Fruit fly (Drosophila melanogaster) whole organism, prepupa: ENCODE results near the gene CG43093.

Experiments
- CG10631 ChIP-seq: fragments of 200-800 bp; sonication (Bioruptor generic); optimal IDR thresholded peaks from 2 replicates; lab custom pipeline; 2016; ENCODE audit warnings: missing biosample characterization, missing genetic modification characterization
- CG10669 ChIP-seq: fragments of 200-800 bp; sonication (Bioruptor generic); optimal IDR thresholded peaks from 3 replicates; lab custom pipeline; 2018; ENCODE audit warnings: missing biosample characterization, mild to moderate bottlenecking, missing genetic modification characterization, moderate library complexity
- CG11762 ChIP-seq: fragments of 200-800 bp; sonication (Bioruptor generic); optimal IDR thresholded peaks from 3 replicates; lab custom pipeline; 2016; ENCODE audit warnings: missing biosample characterization, missing genetic modification characterization; ENCODE audit not compliant: insufficient read depth
- CG11902 ChIP-seq: fragments of 200-800 bp; sonication (Bioruptor generic); optimal IDR thresholded peaks from 3 replicates; lab custom pipeline; 2016; ENCODE audit warnings: missing biosample characterization, missing genetic modification characterization
- CG15336 ChIP-seq: fragments of 200-800 bp; sonication (Bioruptor generic); IDR thresholded peaks from 2 replicates; pipeline ENCODE4 v1.3.6; 2022; ENCODE audit warnings: missing biosample characterization, missing genetic modification characterization
- CG1621 ChIP-seq: fragments of 200-800 bp; sonication (Bioruptor generic); optimal IDR thresholded peaks from 3 replicates; lab custom pipeline; 2018; ENCODE audit warnings: missing biosample characterization, mild to moderate bottlenecking, missing genetic modification characterization
- CG16779 ChIP-seq: fragments of 200-800 bp; sonication (Bioruptor generic); optimal IDR thresholded peaks from 3 replicates; lab custom pipeline; 2017; ENCODE audit warnings: missing biosample characterization, mild to moderate bottlenecking, missing genetic modification characterization
- CG3032 ChIP-seq: fragments of 200-800 bp; optimal IDR thresholded peaks from 2 replicates; lab custom pipeline; 2019; ENCODE audit warnings: missing biosample characterization, mild to moderate bottlenecking, missing genetic modification characterization, moderate library complexity
- CG32006 ChIP-seq: fragments of 200-800 bp; sonication (Bioruptor generic); optimal IDR thresholded peaks from 3 replicates; lab custom pipeline; 2017; ENCODE audit warnings: missing biosample characterization, mild to moderate bottlenecking, missing genetic modification characterization
- CG34406 ChIP-seq: fragments of 200-800 bp; sonication (Bioruptor generic); optimal IDR thresholded peaks from 3 replicates; lab custom pipeline; 2016; ENCODE audit warnings: missing biosample characterization, missing genetic modification characterization
- CG6163 ChIP-seq: fragments of 200-800 bp; sonication (Bioruptor generic); IDR thresholded peaks from 3 replicates; pipeline ENCODE4 v1.3.6; 2022; ENCODE audit warnings: missing biosample characterization, missing genetic modification characterization
- CG6808 ChIP-seq: fragments of 200-800 bp; sonication (Bioruptor generic); optimal IDR thresholded peaks from 3 replicates; lab custom pipeline; 2017; ENCODE audit warnings: missing biosample characterization, missing genetic modification characterization, mild to moderate bottlenecking, moderate library complexity, missing genetic modification reagents
- CG6854 ChIP-seq: fragments of 200-800 bp; sonication (Bioruptor generic); optimal IDR thresholded peaks from 2 replicates; lab custom pipeline; 2017; ENCODE audit warnings: missing biosample characterization, mild to moderate bottlenecking, missing genetic modification characterization
- CG7368 ChIP-seq: fragments of 200-800 bp; sonication (Bioruptor generic); optimal IDR thresholded peaks from 3 replicates; lab custom pipeline; 2016; ENCODE audit warnings: missing biosample characterization, missing genetic modification characterization
- CG8119 ChIP-seq: fragments of 200-800 bp; sonication (Bioruptor generic); IDR thresholded peaks from 3 replicates; pipeline ENCODE4 v1.3.6; 2022; ENCODE audit warnings: missing biosample characterization, missing genetic modification characterization
- CG8319 ChIP-seq: fragments of 200-800 bp; sonication (Bioruptor generic); optimal IDR thresholded peaks from 3 replicates; lab custom pipeline; 2016; ENCODE audit warnings: missing biosample characterization, missing genetic modification characterization
- CG9139 ChIP-seq: fragments of 200-800 bp; sonication (Bioruptor generic); optimal IDR thresholded peaks from 3 replicates; lab custom pipeline; 2017; ENCODE audit warnings: missing biosample characterization, mild to moderate bottlenecking, missing genetic modification characterization
- Eip75B ChIP-seq: fragments of 200-800 bp; sonication (Bioruptor generic); optimal IDR thresholded peaks from 3 replicates; lab custom pipeline; 2016; ENCODE audit warnings: missing biosample characterization, missing genetic modification characterization
- Eip78C ChIP-seq: fragments of 200-800 bp; sonication (Bioruptor generic); peaks from one replicate; lab custom pipeline; 2016; ENCODE audit warnings: missing biosample characterization, missing genetic modification characterization
- Eip93F ChIP-seq: fragments of 200-800 bp; sonication (Bioruptor generic); optimal IDR thresholded peaks from 2 replicates; lab custom pipeline; 2016; ENCODE audit warnings: missing biosample characterization, mild to moderate bottlenecking, missing genetic modification characterization
- Ets21C ChIP-seq: fragments of 200-800 bp; sonication (Bioruptor generic); optimal IDR thresholded peaks from 3 replicates; lab custom pipeline; 2016; ENCODE audit warnings: missing biosample characterization, missing genetic modification characterization
- Ets96B ChIP-seq: fragments of 200-800 bp; optimal IDR thresholded peaks from 2 replicates; lab custom pipeline; 2019; ENCODE audit warnings: missing biosample characterization, mild to moderate bottlenecking, missing genetic modification characterization, moderate library complexity
- Gug ChIP-seq: fragments of 200-800 bp; sonication (Bioruptor generic); IDR thresholded peaks from 2 replicates; pipeline ENCODE4 v1.3.6; 2022; ENCODE audit warnings: missing biosample characterization, missing genetic modification characterization
- Hr38 ChIP-seq: sonication (Bioruptor generic); optimal IDR thresholded peaks from 2 replicates; lab custom pipeline; 2016; ENCODE audit warnings: missing biosample characterization, missing genetic modification characterization
- Hr39 ChIP-seq: fragments of 200-800 bp; sonication (Bioruptor generic); optimal IDR thresholded peaks from 2 replicates; lab custom pipeline; 2016; ENCODE audit warnings: missing biosample characterization, missing genetic modification characterization
- Hr4 ChIP-seq: fragments of 200-800 bp; sonication (Bioruptor generic); optimal IDR thresholded peaks from 3 replicates; lab custom pipeline; 2016; ENCODE audit warnings: missing biosample characterization, missing genetic modification characterization
- Lpt ChIP-seq: fragments of 200-800 bp; sonication (Bioruptor generic); optimal IDR thresholded peaks from 3 replicates; lab custom pipeline; 2016; ENCODE audit warnings: missing biosample characterization, missing genetic modification characterization
- Met ChIP-seq: fragments of 200-800 bp; sonication (Bioruptor generic); optimal IDR thresholded peaks from 3 replicates; lab custom pipeline; 2016; ENCODE audit warnings: missing biosample characterization, missing genetic modification characterization
- Smox ChIP-seq: fragments of 200-800 bp; sonication (Bioruptor generic); optimal IDR thresholded peaks from 3 replicates; lab custom pipeline; 2016; ENCODE audit warnings: missing biosample characterization, missing genetic modification characterization
- Sox102F ChIP-seq: fragments of 200-800 bp; sonication (Bioruptor generic); optimal IDR thresholded peaks from 2 replicates; lab custom pipeline; 2016; ENCODE audit warnings: missing biosample characterization, mild to moderate bottlenecking, missing genetic modification characterization
- Sox14 ChIP-seq: fragments of 200-800 bp; sonication (Bioruptor generic); optimal IDR thresholded peaks from 3 replicates; lab custom pipeline; 2016; ENCODE audit warnings: missing biosample characterization, missing genetic modification characterization
- Sox15 ChIP-seq: fragments of 200-800 bp; sonication (Bioruptor generic); optimal IDR thresholded peaks from 3 replicates; lab custom pipeline; 2016; ENCODE audit warnings: missing biosample characterization, missing genetic modification characterization
- achi ChIP-seq: fragments of 200-800 bp; sonication (Bioruptor generic); optimal IDR thresholded peaks from 3 replicates; lab custom pipeline; 2016; ENCODE audit warnings: missing biosample characterization, missing genetic modification characterization
- acj6 ChIP-seq: fragments of 200-800 bp; sonication (Bioruptor generic); optimal IDR thresholded peaks from 3 replicates; lab custom pipeline; 2016; ENCODE audit warnings: missing biosample characterization, missing genetic modification characterization
- cyc ChIP-seq: fragments of 200-800 bp; sonication (Bioruptor generic); optimal IDR thresholded peaks from 3 replicates; lab custom pipeline; 2016; ENCODE audit warnings: missing biosample characterization, missing genetic modification characterization
- dac ChIP-seq: fragments of 200-800 bp; sonication (Bioruptor generic); optimal IDR thresholded peaks from 2 replicates; lab custom pipeline; 2017; ENCODE audit warnings: missing biosample characterization, mild to moderate bottlenecking, missing genetic modification characterization
- dsx ChIP-seq: fragments of 200-800 bp; optimal IDR thresholded peaks from 3 replicates; lab custom pipeline; 2019; ENCODE audit warnings: missing biosample characterization, mild to moderate bottlenecking, missing genetic modification characterization, moderate library complexity; ENCODE audit not compliant: poor library complexity, severe bottlenecking
- eg ChIP-seq: fragments of 200-800 bp; sonication (Bioruptor generic); IDR thresholded peaks from 3 replicates; pipeline ENCODE4 v1.3.6; 2022; ENCODE audit warnings: missing biosample characterization, missing genetic modification characterization
- fd59A ChIP-seq: fragments of 200-800 bp; sonication (Bioruptor generic); optimal IDR thresholded peaks from 2 replicates; lab custom pipeline; 2017; ENCODE audit warnings: missing biosample characterization, mild to moderate bottlenecking, missing genetic modification characterization, missing genetic modification reagents
- fd85E ChIP-seq: fragments of 200-800 bp; sonication (Bioruptor generic); optimal IDR thresholded peaks from 3 replicates; lab custom pipeline; 2016; ENCODE audit warnings: missing biosample characterization, missing genetic modification characterization
- lz ChIP-seq: fragments of 200-800 bp; sonication (Bioruptor generic); optimal IDR thresholded peaks from 3 replicates; lab custom pipeline; 2016; ENCODE audit warnings: missing biosample characterization, missing genetic modification characterization
- net ChIP-seq: fragments of 200-800 bp; sonication (Bioruptor generic); optimal IDR thresholded peaks from 3 replicates; lab custom pipeline; 2016; ENCODE audit warnings: missing biosample characterization, missing genetic modification characterization
- pdm3 ChIP-seq: fragments of 200-800 bp; sonication (Bioruptor generic); optimal IDR thresholded peaks from 3 replicates; lab custom pipeline; 2016; ENCODE audit warnings: missing biosample characterization, missing genetic modification characterization
- salr ChIP-seq, 2 experiments: fragments of 200-800 bp; sonication (Bioruptor generic); optimal IDR thresholded peaks; 3 replicates each; lab custom pipeline; 2016 to 2018; ENCODE audit warnings: missing biosample characterization in 2 of 2, missing genetic modification characterization in 2 of 2, mild to moderate bottlenecking in 1 of 2
- ss ChIP-seq, 2 experiments: fragments of 200-800 bp; sonication (Bioruptor generic); optimal IDR thresholded peaks; 2 replicates in 1 of 2; 3 replicates in 1 of 2; lab custom pipeline; 2017 to 2018; ENCODE audit warnings: mild to moderate bottlenecking in 2 of 2, missing biosample characterization in 2 of 2, missing genetic modification characterization in 2 of 2, moderate library complexity in 1 of 2
- svp ChIP-seq: fragments of 200-800 bp; sonication (Bioruptor generic); peaks from one replicate; lab custom pipeline; 2016; ENCODE audit warnings: missing biosample characterization, missing genetic modification characterization

The CG43093 gene

DNA sequence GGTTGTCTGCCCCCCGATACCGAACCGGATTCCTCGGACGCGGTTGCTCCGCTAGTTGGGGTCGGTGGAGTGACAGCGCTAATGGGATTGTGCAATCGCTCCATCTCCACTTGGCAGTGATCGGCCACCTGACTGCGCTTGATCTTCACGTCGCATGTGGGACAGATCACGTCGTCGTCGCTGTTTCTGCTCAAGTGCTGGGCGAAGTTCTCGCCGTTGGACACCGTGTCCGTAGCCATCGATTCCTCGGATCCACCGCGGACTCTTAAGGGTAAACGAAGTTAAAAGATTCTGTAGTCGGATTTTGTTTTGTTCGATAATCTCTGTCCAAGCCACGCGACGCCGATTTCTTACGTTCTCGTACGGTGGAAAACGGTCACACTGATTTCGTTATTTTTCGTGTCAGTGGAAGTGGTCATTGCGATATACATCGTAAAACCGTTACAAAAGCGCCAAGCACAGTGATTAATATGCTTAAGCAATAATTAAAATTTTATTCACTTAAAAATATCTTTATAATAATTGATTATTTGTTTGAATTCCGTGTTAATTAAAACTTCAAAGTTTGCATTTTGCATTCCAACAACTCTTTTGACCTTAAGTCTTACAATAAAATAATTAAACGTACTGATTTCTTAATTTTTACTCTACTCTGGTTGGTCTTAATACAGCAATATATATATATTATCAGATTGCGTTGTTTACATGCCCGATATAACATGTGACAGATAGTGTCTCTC lies 43.9 kb downstream of the CG43093 start, which contains the start of gene RNF220 (continued):
- TF ChIP-seq CG6808 (GFP tag; lab: Kevin White, UChicago) (no peak), CG8319 (no peak), svp (GFP tag; lab: Kevin White, UChicago) (peak; percentile 66), Eip93F (no peak), fd85E (no peak), ss (GFP tag; optimal IDR thresholded peaks at IDR 0.05; lab: Kevin White, UChicago) (no peak), CG7368 (no peak), eg (GFP tag; lab: Robert Waterston, UW) (peak; percentile 67; the same call in 2 of the 3 replicates), CG32006 (GFP tag; lab: Kevin White, UChicago) (peak; percentile 48)

DNA sequence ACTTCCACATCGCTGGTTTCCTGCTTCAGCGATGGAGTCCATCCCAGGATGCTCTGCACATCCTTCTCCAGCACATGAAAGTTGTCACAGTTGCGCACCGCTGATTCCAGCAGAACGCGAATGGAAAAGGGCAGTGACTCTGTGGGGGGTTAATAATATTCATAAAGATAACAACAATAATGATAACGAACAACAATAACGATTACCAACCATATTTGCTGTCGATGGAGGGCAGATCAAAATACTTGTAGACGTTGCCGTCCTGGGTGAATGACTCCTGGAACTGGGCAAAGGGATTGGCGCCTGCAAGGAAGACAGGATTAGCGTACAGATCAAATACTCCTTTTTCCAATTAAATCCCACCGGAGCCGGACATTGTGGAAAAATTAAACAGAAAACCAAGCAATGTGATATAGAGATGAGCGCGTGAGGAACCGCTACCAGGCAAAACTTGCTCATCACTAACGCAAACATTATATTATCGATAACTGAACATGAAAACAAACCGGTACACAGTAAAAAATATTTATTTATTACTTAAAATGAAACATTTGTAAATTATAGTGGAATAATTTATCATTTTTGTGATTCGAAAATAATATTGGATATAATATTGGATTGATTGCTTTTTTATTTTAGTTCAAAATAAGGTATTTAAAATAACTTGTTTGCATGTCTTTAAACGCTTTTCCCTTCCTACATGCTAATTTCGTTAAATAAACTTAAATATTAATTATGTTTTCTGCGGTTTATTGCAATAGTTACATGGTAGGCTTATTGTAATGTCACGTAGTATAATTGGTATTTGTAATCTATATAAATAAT lies 45.7 kb downstream of the CG43093 start, which contains the start of gene Irp-1A:
Gene Irp-1A (minus strand): TSS at position 439 of the 825 bp plus-strand sequence.
- TF ChIP-seq Eip78C (GFP tag; lab: Kevin White, UChicago) (peak; percentile 89), fd59A (GFP tag; lab: Kevin White, UChicago) (no peak), lz (peak; percentile 47), Hr4 (GFP tag; lab: Kevin White, UChicago) (peak; percentile 54), CG6163 (GFP tag; lab: Robert Waterston, UW) (peak; percentile 41; the same call in 1 of the 3 replicates), fd85E (peak; percentile 0), CG32006 (GFP tag; lab: Kevin White, UChicago) (peak; percentile 62), CG3032 (tag; lab: Kevin White, UChicago) (peak; percentile 78), CG8319 (peak; percentile 2), Hr39 (peak; percentile 33), Ets96B (tag; lab: Kevin White, UChicago) (peak; percentile 80), dac (GFP tag; lab: Kevin White, UChicago) (no peak), CG9139 (GFP tag; lab: Kevin White, UChicago) (peak; percentile 18), net (GFP tag; lab: Kevin White, UChicago) (peak; percentile 55), CG6854 (GFP tag; lab: Kevin White, UChicago) (no peak), Met (peak; percentile 46), CG10669 (GFP tag; lab: Kevin White, UChicago) (peak; percentile 46), Sox14 (peak; percentile 46), CG11762 (peak; percentile 47), CG1621 (no peak), CG8119 (peak; percentile 80), Sox15 (peak; percentile 1), cyc (peak; percentile 34), svp (GFP tag; lab: Kevin White, UChicago) (peak; percentile 97), Sox102F (GFP tag; lab: Kevin White, UChicago) (peak; percentile 52), Hr38 (GFP tag; lab: Kevin White, UChicago) (no peak), achi (peak; percentile 52), Eip93F (peak; percentile 10), Lpt (GFP tag; lab: Kevin White, UChicago) (peak; percentile 54), acj6 (GFP tag; lab: Kevin White, UChicago) (peak; percentile 51), Eip75B (peak; percentile 46), Ets21C (GFP tag; lab: Kevin White, UChicago) (no peak), CG10631 (GFP tag; lab: Kevin White, UChicago) (peak; percentile 71), CG16779 (no peak), eg (GFP tag; lab: Robert Waterston, UW) (peak; percentile 84; the same call in 2 of the 3 replicates), CG15336 (GFP tag; lab: Robert Waterston, UW) (peak; percentile 88), CG11902 (GFP tag; lab: Kevin White, UChicago) (no peak), dsx (peak; percentile 78), CG34406 (GFP tag; lab: Kevin White, UChicago) (peak; percentile 71), Gug (peak; percentile 66), pdm3 (GFP tag; lab: Kevin White, UChicago) (peak; percentile 38), salr (GFP tag; optimal IDR thresholded peaks at IDR 0.05; lab: Kevin White, UChicago) (peak in 1 of 2 experiments; percentile 24), Smox (peak; percentile 62)
